Fruit fly (Drosophila melanogaster) Kc167 (cell line): Measurements from ENCODE around the gene Ets97D.

ENCODE experiments used
- Myc ChIP-seq: fragments of >200 bp; optimal IDR thresholded peaks from 2 replicates; lab custom pipeline; 2017; ENCODE audit warnings: missing external identifiers
- Sin3A ChIP-seq: fragments of >200 bp; optimal IDR thresholded peaks from 2 replicates; lab custom pipeline; 2018; ENCODE audit warnings: missing external identifiers

- TF ChIP-seq Sin3A: no peak
- no peak for TF ChIP-seq Myc (lab: Kevin White, UChicago)
Observed at dm6 chr3R:26899982-26900381, 12.7 kb downstream of the Ets97D start.
